Fruit fly (Drosophila melanogaster): ENCODE data around the gene Rhau.

- TF ChIP-seq pan (optimal IDR thresholded peaks at IDR 0.05) (no peak), CG8478 (optimal IDR thresholded peaks at IDR 0.05) (no peak), usp (GFP tag; optimal IDR thresholded peaks at IDR 0.05) (no peak), psq (optimal IDR thresholded peaks at IDR 0.05) (no peak), Dll (optimal IDR thresholded peaks at IDR 0.05) (no peak)
These were observed 44.0 kb upstream of the Rhau start for dm6 chr2L:20801801-20802200.
